Worm (Caenorhabditis elegans) whole organism, young adult: ENCODE data around the gene arrd-11.

Experiments
- B0261.1 ChIP-seq: sonication (generic microtip); optimal IDR thresholded peaks from 2 replicates; lab custom pipeline; 2016; ENCODE audit warnings: mild to moderate bottlenecking, missing genetic modification characterization, moderate library complexity, missing compliant biosample characterization
- B0336.3 ChIP-seq: fragments of 200-800 bp; sonication (Bioruptor generic); IDR thresholded peaks from 2 replicates; pipeline ENCODE4 v1.3.6; 2022; ENCODE audit warnings: missing genetic modification characterization, missing compliant biosample characterization
- C17E4.6 ChIP-seq: fragments of 200-800 bp; sonication (Bioruptor generic); IDR thresholded peaks from 2 replicates; pipeline ENCODE4 v1.3.6; 2022; ENCODE audit warnings: missing genetic modification reagents, missing genetic modification characterization, missing compliant biosample characterization
- F23B12.7 ChIP-seq: sonication (generic microtip); optimal IDR thresholded peaks from 2 replicates; lab custom pipeline; 2017; ENCODE audit warnings: missing genetic modification characterization, mild to moderate bottlenecking, missing compliant biosample characterization, antibody characterized with exemption, moderate library complexity; ENCODE audit not compliant: insufficient read depth
- F39B2.1 ChIP-seq: fragments of 200-800 bp; sonication (Bioruptor generic); IDR thresholded peaks from 2 replicates; pipeline ENCODE4 v1.3.6; 2022; ENCODE audit warnings: missing genetic modification reagents, missing genetic modification characterization, missing compliant biosample characterization
- F55B11.4 ChIP-seq: sonication (generic microtip); optimal IDR thresholded peaks from 2 replicates; lab custom pipeline; 2016; ENCODE audit warnings: missing compliant biosample characterization, missing genetic modification characterization, borderline replicate concordance; ENCODE audit not compliant: insufficient read depth
- F57A8.1 ChIP-seq: fragments of 200-800 bp; sonication (Bioruptor generic); optimal IDR thresholded peaks from 2 replicates; lab custom pipeline; 2018; ENCODE audit warnings: mild to moderate bottlenecking, missing genetic modification characterization, moderate library complexity, missing compliant biosample characterization
- Y53F4B.3 ChIP-seq: fragments of 200-800 bp; sonication (Bioruptor generic); IDR thresholded peaks from 2 replicates; pipeline ENCODE4 v1.3.6; 2022; ENCODE audit warnings: missing genetic modification reagents, missing genetic modification characterization, missing compliant biosample characterization
- Y53G8AR.9 ChIP-seq: fragments of 200-800 bp; sonication (Bioruptor generic); conservative IDR thresholded peaks from 2 replicates; pipeline ENCODE4 v1.3.6; 2022; ENCODE audit warnings: missing genetic modification reagents, missing genetic modification characterization, missing compliant biosample characterization
- Y67H2A.10 ChIP-seq: fragments of 200-800 bp; sonication (Bioruptor generic); conservative IDR thresholded peaks from 2 replicates; pipeline ENCODE4 v1.3.6; 2022; ENCODE audit warnings: missing genetic modification reagents, missing genetic modification characterization, missing compliant biosample characterization
- Y79H2A.3 ChIP-seq: fragments of 200-800 bp; sonication (Bioruptor generic); conservative IDR thresholded peaks from 2 replicates; pipeline ENCODE4 v1.3.6; 2022; ENCODE audit warnings: missing genetic modification reagents, missing genetic modification characterization, missing compliant biosample characterization
- aptf-2 ChIP-seq: fragments of 200-800 bp; sonication (Bioruptor generic); conservative IDR thresholded peaks from 2 replicates; pipeline ENCODE4 v1.3.6; 2022; ENCODE audit warnings: missing genetic modification reagents, missing genetic modification characterization, missing compliant biosample characterization
- aptf-3 ChIP-seq: fragments of 200-800 bp; sonication (Bioruptor generic); IDR thresholded peaks from 2 replicates; pipeline ENCODE4 v1.3.6; 2022; ENCODE audit warnings: missing genetic modification characterization, missing compliant biosample characterization
- attf-3 ChIP-seq: fragments of 200-800 bp; sonication (Bioruptor generic); conservative IDR thresholded peaks from 2 replicates; pipeline ENCODE4 v1.3.6; 2022; ENCODE audit warnings: missing genetic modification reagents, missing genetic modification characterization, missing compliant biosample characterization
- attf-5 ChIP-seq: fragments of 200-800 bp; sonication (Bioruptor generic); optimal IDR thresholded peaks from 2 replicates; lab custom pipeline; 2018; ENCODE audit warnings: mild to moderate bottlenecking, missing genetic modification characterization, missing compliant biosample characterization
- bed-1 ChIP-seq: fragments of 200-800 bp; sonication (Bioruptor generic); IDR thresholded peaks from 2 replicates; pipeline ENCODE4 v1.3.6; 2022; ENCODE audit warnings: missing genetic modification reagents, missing genetic modification characterization, missing compliant biosample characterization
- bed-2 ChIP-seq: fragments of 200-800 bp; sonication (Bioruptor generic); IDR thresholded peaks from 2 replicates; pipeline ENCODE4 v1.3.6; 2022; ENCODE audit warnings: missing genetic modification reagents, missing genetic modification characterization, missing compliant biosample characterization
- cebp-1 ChIP-seq, 2 experiments: fragments of 200-800 bp in 1 of 2; sonication (Bioruptor generic) in 1 of 2; sonication (generic microtip) in 1 of 2; IDR thresholded peaks in 1 of 2; optimal IDR thresholded peaks in 1 of 2; 2 replicates each; pipeline versions ENCODE4 v1.3.6 to Lab custom; 2017 to 2022; ENCODE audit warnings: missing compliant biosample characterization in 2 of 2, missing genetic modification characterization in 2 of 2, mild to moderate bottlenecking in 1 of 2, missing genetic modification reagents in 1 of 2, moderate library complexity in 1 of 2
- ceh-58 ChIP-seq: fragments of 200-800 bp; sonication (Bioruptor generic); IDR thresholded peaks from 2 replicates; pipeline ENCODE4 v1.3.6; 2022; ENCODE audit warnings: missing genetic modification characterization, missing compliant biosample characterization
- ceh-91 ChIP-seq: fragments of 200-800 bp; sonication (Bioruptor generic); IDR thresholded peaks from 2 replicates; pipeline ENCODE4 v1.3.6; 2022; ENCODE audit warnings: missing genetic modification reagents, missing genetic modification characterization, missing compliant biosample characterization
- chd-7 ChIP-seq: sonication (generic microtip); optimal IDR thresholded peaks from 2 replicates; lab custom pipeline; 2016; ENCODE audit warnings: mild to moderate bottlenecking, missing genetic modification characterization, moderate library complexity, missing compliant biosample characterization
- dox-1 ChIP-seq: fragments of 200-800 bp; sonication (Bioruptor generic); IDR thresholded peaks from 2 replicates; pipeline ENCODE4 v1.3.6; 2022; ENCODE audit warnings: missing genetic modification reagents, missing genetic modification characterization, missing compliant biosample characterization
- dpl-1 ChIP-seq: fragments of 150-350 bp; optimal IDR thresholded peaks from 2 replicates; lab custom pipeline; 2014; ENCODE audit warnings: missing biosample characterization, missing genetic modification reagents, missing genetic modification characterization
- egl-44 ChIP-seq: fragments of 200-800 bp; sonication (Bioruptor generic); IDR thresholded peaks from 2 replicates; pipeline ENCODE4 v1.3.6; 2022; ENCODE audit warnings: missing genetic modification reagents, missing genetic modification characterization, missing compliant biosample characterization
- gei-17 ChIP-seq: fragments of 200-800 bp; sonication (Bioruptor generic); optimal IDR thresholded peaks from 2 replicates; lab custom pipeline; 2018; ENCODE audit warnings: mild to moderate bottlenecking, missing genetic modification characterization, missing compliant biosample characterization
- hlh-26 ChIP-seq: fragments of 200-800 bp; sonication (Bioruptor generic); conservative IDR thresholded peaks from 2 replicates; pipeline ENCODE4 v1.3.6; 2022; ENCODE audit warnings: missing genetic modification reagents, missing genetic modification characterization, missing compliant biosample characterization
- hsf-1 ChIP-seq: fragments of 200-800 bp; sonication (Bioruptor generic); IDR thresholded peaks from 2 replicates; pipeline ENCODE4 v1.3.6; 2022; ENCODE audit warnings: missing genetic modification reagents, missing genetic modification characterization, missing compliant biosample characterization
- lag-1 ChIP-seq: fragments of 200-800 bp; sonication (Bioruptor generic); IDR thresholded peaks from 2 replicates; pipeline ENCODE4 v1.3.6; 2022; ENCODE audit warnings: missing genetic modification reagents, missing genetic modification characterization, missing compliant biosample characterization
- let-526 ChIP-seq: fragments of 200-800 bp; sonication (Bioruptor generic); IDR thresholded peaks from 2 replicates; pipeline ENCODE4 v1.3.6; 2022; ENCODE audit warnings: missing genetic modification reagents, missing genetic modification characterization, missing compliant biosample characterization
- let-607 ChIP-seq, 2 experiments: fragments of 200-800 bp in 1 of 2; sonication (Bioruptor generic) in 1 of 2; sonication (generic microtip) in 1 of 2; optimal IDR thresholded peaks; 2 replicates each; lab custom pipeline; 2016 to 2018; ENCODE audit warnings: mild to moderate bottlenecking in 2 of 2, missing compliant biosample characterization in 2 of 2, missing genetic modification characterization in 2 of 2, moderate library complexity in 2 of 2, missing genotype in 1 of 2
- lin-40 ChIP-seq: sonication (generic microtip); optimal IDR thresholded peaks from 2 replicates; lab custom pipeline; 2016; ENCODE audit warnings: missing genetic modification characterization, mild to moderate bottlenecking, missing compliant biosample characterization, missing genotype, missing genetic modification reagents
- lir-1 ChIP-seq: fragments of 200-800 bp; sonication (Bioruptor generic); conservative IDR thresholded peaks from 2 replicates; pipeline ENCODE4 v1.3.6; 2022; ENCODE audit warnings: missing genetic modification reagents, missing genetic modification characterization, missing compliant biosample characterization
- lsl-1 ChIP-seq: fragments of 200-800 bp; sonication (Bioruptor generic); optimal IDR thresholded peaks from 2 replicates; lab custom pipeline; 2018; ENCODE audit warnings: mild to moderate bottlenecking, missing genetic modification characterization, moderate library complexity, missing compliant biosample characterization
- lsy-27 ChIP-seq: sonication (generic microtip); optimal IDR thresholded peaks from 2 replicates; lab custom pipeline; 2017; ENCODE audit warnings: missing genetic modification characterization, mild to moderate bottlenecking, missing compliant biosample characterization, antibody characterized with exemption, missing genotype, borderline replicate concordance; ENCODE audit not compliant: insufficient read depth
- mcd-1 ChIP-seq: fragments of 200-800 bp; sonication (Bioruptor generic); IDR thresholded peaks from 2 replicates; pipeline ENCODE4 v1.3.6; 2022; ENCODE audit warnings: missing genetic modification reagents, missing genetic modification characterization, missing compliant biosample characterization
- nfya-2 ChIP-seq: fragments of 200-800 bp; sonication (Bioruptor generic); IDR thresholded peaks from 2 replicates; pipeline ENCODE4 v1.3.6; 2022; ENCODE audit warnings: missing genetic modification reagents, missing genetic modification characterization, missing compliant biosample characterization
- nhr-179 ChIP-seq: sonication (generic microtip); optimal IDR thresholded peaks from 2 replicates; lab custom pipeline; 2016; ENCODE audit warnings: mild to moderate bottlenecking, missing genetic modification characterization, missing compliant biosample characterization
- nhr-27 ChIP-seq: fragments of 200-800 bp; sonication (Bioruptor generic); optimal IDR thresholded peaks from 2 replicates; lab custom pipeline; 2018; ENCODE audit warnings: mild to moderate bottlenecking, missing genetic modification characterization, moderate library complexity, missing compliant biosample characterization
- nhr-90 ChIP-seq: sonication (generic microtip); optimal IDR thresholded peaks from 2 replicates; lab custom pipeline; 2016; ENCODE audit warnings: missing genotype, mild to moderate bottlenecking, missing genetic modification characterization, missing compliant biosample characterization
- pbrm-1 ChIP-seq: fragments of 200-800 bp; sonication (Bioruptor generic); IDR thresholded peaks from 2 replicates; pipeline ENCODE4 v1.3.6; 2022; ENCODE audit warnings: missing genetic modification reagents, missing genetic modification characterization, missing compliant biosample characterization
- rcor-1 ChIP-seq: fragments of 200-800 bp; sonication (Bioruptor generic); IDR thresholded peaks from 2 replicates; pipeline ENCODE4 v1.3.6; 2022; ENCODE audit warnings: missing genetic modification reagents, missing genetic modification characterization, missing compliant biosample characterization
- repo-1 ChIP-seq: sonication (generic microtip); optimal IDR thresholded peaks from 2 replicates; lab custom pipeline; 2017; ENCODE audit warnings: mild to moderate bottlenecking, missing genetic modification characterization, missing compliant biosample characterization
- sea-2 ChIP-seq: fragments of 200-800 bp; sonication (Bioruptor generic); IDR thresholded peaks from 2 replicates; pipeline ENCODE4 v1.3.6; 2022; ENCODE audit warnings: missing genetic modification characterization, missing compliant biosample characterization
- zim-3 ChIP-seq: sonication (generic microtip); optimal IDR thresholded peaks from 2 replicates; lab custom pipeline; 2017; ENCODE audit warnings: mild to moderate bottlenecking, missing genetic modification characterization, moderate library complexity, missing compliant biosample characterization
- ztf-26 ChIP-seq: sonication (generic microtip); optimal IDR thresholded peaks from 2 replicates; lab custom pipeline; 2017; ENCODE audit warnings: missing genetic modification characterization, missing compliant biosample characterization

Gene arrd-11

DNA sequence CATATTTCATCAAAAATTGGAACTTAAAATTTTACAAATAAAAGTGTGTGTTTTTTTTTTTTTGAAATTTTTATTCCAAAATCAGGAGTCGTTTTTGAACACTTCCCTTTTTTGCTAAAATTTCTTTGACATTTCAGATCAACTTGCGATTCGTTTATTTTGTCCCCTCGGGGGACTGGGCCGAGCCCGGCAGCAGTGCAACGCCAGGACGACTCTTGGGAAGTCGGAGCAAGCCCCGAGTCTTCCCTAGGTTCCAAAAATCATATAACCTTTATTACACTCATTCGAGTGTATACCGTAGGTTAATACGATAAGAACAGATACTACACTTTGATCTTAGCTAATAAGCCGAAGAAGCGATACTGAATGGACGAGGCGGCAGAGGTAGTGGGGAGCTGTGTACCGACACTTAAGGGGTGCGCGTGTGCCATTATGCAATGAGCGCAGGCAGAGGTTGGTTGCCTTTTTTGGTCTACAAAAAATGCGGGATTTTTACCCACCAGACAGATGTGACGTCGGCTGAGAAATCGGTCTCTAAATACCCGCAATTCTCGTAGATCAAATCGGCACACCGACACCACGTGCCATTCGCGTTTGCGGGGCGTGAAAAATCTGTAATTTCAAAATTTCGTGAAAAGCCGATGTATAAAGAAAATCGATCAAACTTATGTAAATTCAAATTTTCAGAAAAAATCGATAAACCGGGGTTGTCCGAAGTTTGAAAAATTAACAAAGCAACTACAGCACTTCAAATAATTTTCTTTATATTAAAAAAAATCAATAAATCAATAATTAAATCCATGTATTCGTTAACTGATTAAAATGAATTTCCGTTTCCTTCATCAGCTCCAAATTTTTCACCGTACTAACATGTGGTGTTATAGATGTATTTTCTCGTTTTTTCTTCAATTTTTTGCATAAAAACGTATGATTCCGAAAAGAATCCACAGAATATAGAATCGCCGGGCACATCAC, 45.5 kb upstream of the arrd-11 start (continued):
- no peak for TF ChIP-seq F55B11.4
- TF ChIP-seq lsl-1: peak; percentile 60
- TF ChIP-seq let-607 (tag; optimal IDR thresholded peaks at IDR 0.05; lab: Kevin White, UChicago): no peak
- peak; percentile 80 for TF ChIP-seq aptf-2
- TF ChIP-seq nhr-90 (tag; lab: Kevin White, UChicago): no peak
- TF ChIP-seq F57A8.1 (GFP tag; lab: Kevin White, UChicago): no peak
- no peak for TF ChIP-seq zim-3 (tag; lab: Kevin White, UChicago)
- peak; percentile 39 for TF ChIP-seq mcd-1 (GFP tag; lab: Robert Waterston, UW)
- TF ChIP-seq sea-2 (GFP tag; lab: Robert Waterston, UW): no peak
- no peak for TF ChIP-seq nfya-2
- no peak for TF ChIP-seq nhr-27
- TF ChIP-seq hsf-1 (GFP tag; lab: Robert Waterston, UW): peak; percentile 14; the same call in 1 of the 2 replicates
- no peak for TF ChIP-seq repo-1
- no peak for TF ChIP-seq gei-17 (GFP tag; lab: Kevin White, UChicago)
- no peak for TF ChIP-seq attf-3
- no peak for TF ChIP-seq ceh-91 (GFP tag; lab: Robert Waterston, UW)
- TF ChIP-seq lag-1 (GFP tag; lab: Robert Waterston, UW): no peak
- TF ChIP-seq chd-7 (tag; lab: Kevin White, UChicago): no peak
- TF ChIP-seq bed-1: no peak
- no peak for TF ChIP-seq nhr-179
- TF ChIP-seq let-526 (GFP tag; lab: Robert Waterston, UW): no peak
- no peak for TF ChIP-seq hlh-26 (GFP tag; lab: Robert Waterston, UW)
- TF ChIP-seq lin-40 (tag; lab: Kevin White, UChicago): no peak
- no peak for TF ChIP-seq B0261.1 (tag; lab: Kevin White, UChicago)
- TF ChIP-seq egl-44 (GFP tag; lab: Robert Waterston, UW): no peak
- TF ChIP-seq pbrm-1 (GFP tag; lab: Robert Waterston, UW): 0 out of 2 replicates have a peak, but pooled peaks have one; percentile 48
- no peak for TF ChIP-seq F39B2.1 (GFP tag; lab: Robert Waterston, UW)
- TF ChIP-seq B0336.3 (GFP tag; lab: Robert Waterston, UW): peak; percentile 40; the same call in 1 of the 2 replicates
- TF ChIP-seq Y79H2A.3: no peak
- no peak for TF ChIP-seq F23B12.7 (tag; lab: Kevin White, UChicago)
- no peak; the same call in 1 of the 2 replicates for TF ChIP-seq aptf-3 (GFP tag; lab: Robert Waterston, UW)
- TF ChIP-seq cebp-1 (GFP tag; IDR thresholded peaks at IDR 0.05; lab: Robert Waterston, UW): no peak
- TF ChIP-seq cebp-1 (tag; optimal IDR thresholded peaks at IDR 0.05; lab: Kevin White, UChicago): no peak
- TF ChIP-seq ceh-58: no peak
- no peak for TF ChIP-seq lsy-27
- TF ChIP-seq dox-1 (GFP tag; lab: Robert Waterston, UW): 0 out of 2 replicates have a peak, but pooled peaks have one; percentile 39
- no peak for TF ChIP-seq Y53F4B.3
- TF ChIP-seq C17E4.6 (GFP tag; lab: Robert Waterston, UW): no peak
- TF ChIP-seq lir-1 (GFP tag; lab: Robert Waterston, UW): no peak
- no peak; the same call in 1 of the 2 replicates for TF ChIP-seq rcor-1 (GFP tag; lab: Robert Waterston, UW)
- no peak for TF ChIP-seq bed-2 (GFP tag; lab: Robert Waterston, UW)
- no peak for TF ChIP-seq ztf-26
- TF ChIP-seq Y53G8AR.9 (GFP tag; lab: Robert Waterston, UW): no peak
- no peak for TF ChIP-seq dpl-1 (GFP tag; lab: Kevin White, UChicago)
- no peak for TF ChIP-seq attf-5 (GFP tag; lab: Kevin White, UChicago)
- TF ChIP-seq Y67H2A.10: no peak
